Fruit fly (Drosophila melanogaster): ENCODE results near the gene CG14961.

The CG14961 gene

dm6 chr3L:3329763-3330162 is at the start of gene CG14961:
TSS of gene CG14961 (plus strand) at chr3L:3330063.
- TF ChIP-seq Mio (GFP tag; optimal IDR thresholded peaks at IDR 0.05) (no peak), Hnf4 (GFP tag; optimal IDR thresholded peaks at IDR 0.05) (no peak), HLH106 (tag; optimal IDR thresholded peaks at IDR 0.05) (no peak), rgr (GFP tag; optimal IDR thresholded peaks at IDR 0.05) (no peak), Abd-B (GFP tag; optimal IDR thresholded peaks at IDR 0.05) (no peak), Sp1 (GFP tag; optimal IDR thresholded peaks at IDR 0.05) (no peak), tai (GFP tag; optimal IDR thresholded peaks at IDR 0.05) (no peak), lola (GFP tag; optimal IDR thresholded peaks at IDR 0.05) (no peak), GATAd (GFP tag; optimal IDR thresholded peaks at IDR 0.05) (no peak), Vsx2 (GFP tag; optimal IDR thresholded peaks at IDR 0.05; ENCODE audit: partially characterized antibody) (no peak), Rel (GFP tag; optimal IDR thresholded peaks at IDR 0.05) (no peak), Rel (tag; optimal IDR thresholded peaks at IDR 0.05) (no peak), usp (GFP tag; optimal IDR thresholded peaks at IDR 0.05) (no peak), foxo (GFP tag; optimal IDR thresholded peaks at IDR 0.05) (no peak), woc (GFP tag; optimal IDR thresholded peaks at IDR 0.05) (no peak), dsf (GFP tag; optimal IDR thresholded peaks at IDR 0.05; ENCODE audit: borderline replicate concordance) (no peak), ey (GFP tag; optimal IDR thresholded peaks at IDR 0.05) (no peak), sage (GFP tag; optimal IDR thresholded peaks at IDR 0.05) (no peak), sv (GFP tag; optimal IDR thresholded peaks at IDR 0.05) (no peak), brk (GFP tag; optimal IDR thresholded peaks at IDR 0.05) (no peak), Jra (GFP tag; optimal IDR thresholded peaks at IDR 0.05) (no peak)

dm6 chr3L:3283264-3283663 is 46.6 kb upstream of the CG14961 start:
- TF ChIP-seq Hr83 (GFP tag; optimal IDR thresholded peaks at IDR 0.05; ENCODE audit: poor library complexity, severe bottlenecking) (no peak), CG9705 (GFP tag; optimal IDR thresholded peaks at IDR 0.05) (no peak), Hnf4 (GFP tag; optimal IDR thresholded peaks at IDR 0.05) (no peak), woc (GFP tag; optimal IDR thresholded peaks at IDR 0.05) (no peak), lola (GFP tag; optimal IDR thresholded peaks at IDR 0.05) (no peak), psq (GFP tag; optimal IDR thresholded peaks at IDR 0.05) (no peak), fru (GFP tag; optimal IDR thresholded peaks at IDR 0.05) (no peak), dmrt93B (GFP tag; optimal IDR thresholded peaks at IDR 0.05) (no peak), CrebA (GFP tag; optimal IDR thresholded peaks at IDR 0.05; ENCODE audit: borderline replicate concordance) (no peak), jim (GFP tag; optimal IDR thresholded peaks at IDR 0.05) (no peak)

DNA sequence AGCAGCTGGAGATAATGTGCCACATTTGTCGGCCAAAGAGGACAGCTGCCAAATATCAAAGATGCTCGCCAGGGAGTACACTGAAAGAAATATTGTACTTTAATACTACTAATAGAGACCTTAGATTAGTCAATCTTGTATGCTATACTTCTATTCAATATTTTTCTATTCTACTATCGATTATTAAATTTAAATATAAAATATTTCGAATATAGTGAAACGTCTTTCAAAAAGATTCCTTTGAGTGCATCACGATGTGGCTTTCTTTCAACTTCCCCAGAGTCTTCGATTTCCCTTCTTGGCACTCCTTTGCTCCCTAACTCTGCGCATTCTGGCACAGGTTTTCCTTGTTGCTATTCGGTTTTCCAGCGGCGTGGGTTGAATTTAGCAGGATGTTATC is 45.0 kb upstream of the CG14961 start:
- no peak for TF ChIP-seq woc (GFP tag; optimal IDR thresholded peaks at IDR 0.05)
- no peak for TF ChIP-seq Rel (GFP tag; optimal IDR thresholded peaks at IDR 0.05)
- TF ChIP-seq Rel (tag; optimal IDR thresholded peaks at IDR 0.05): no peak
- no peak for TF ChIP-seq usp (GFP tag; optimal IDR thresholded peaks at IDR 0.05)
- TF ChIP-seq rgr (GFP tag; optimal IDR thresholded peaks at IDR 0.05): no peak
- no peak for TF ChIP-seq br (GFP tag; optimal IDR thresholded peaks at IDR 0.05)
- TF ChIP-seq brk (GFP tag; optimal IDR thresholded peaks at IDR 0.05): no peak
- no peak for TF ChIP-seq foxo (GFP tag; optimal IDR thresholded peaks at IDR 0.05)
- no peak for TF ChIP-seq HLH106 (tag; optimal IDR thresholded peaks at IDR 0.05)
- TF ChIP-seq ey (GFP tag; optimal IDR thresholded peaks at IDR 0.05): no peak
- TF ChIP-seq CG32264 (GFP tag; optimal IDR thresholded peaks at IDR 0.05): no peak

- peak; percentile 9 for TF ChIP-seq HLH106 (tag; optimal IDR thresholded peaks at IDR 0.05)
- TF ChIP-seq dsf (GFP tag; optimal IDR thresholded peaks at IDR 0.05; ENCODE audit: borderline replicate concordance): no peak
- peak; percentile 8 for TF ChIP-seq Myc (optimal IDR thresholded peaks at IDR 0.05)
- TF ChIP-seq sage (GFP tag; optimal IDR thresholded peaks at IDR 0.05): no peak
- no peak for TF ChIP-seq jim (GFP tag; optimal IDR thresholded peaks at IDR 0.05)
- peak in 1 of 2 experiments; percentile 4 for TF ChIP-seq foxo (GFP tag; optimal IDR thresholded peaks at IDR 0.05)
- no peak for TF ChIP-seq Sp1 (GFP tag; optimal IDR thresholded peaks at IDR 0.05)
- TF ChIP-seq woc (GFP tag; optimal IDR thresholded peaks at IDR 0.05): no peak
These were observed 41.4 kb upstream of the CG14961 start for dm6 chr3L:3288414-3288813.

DNA sequence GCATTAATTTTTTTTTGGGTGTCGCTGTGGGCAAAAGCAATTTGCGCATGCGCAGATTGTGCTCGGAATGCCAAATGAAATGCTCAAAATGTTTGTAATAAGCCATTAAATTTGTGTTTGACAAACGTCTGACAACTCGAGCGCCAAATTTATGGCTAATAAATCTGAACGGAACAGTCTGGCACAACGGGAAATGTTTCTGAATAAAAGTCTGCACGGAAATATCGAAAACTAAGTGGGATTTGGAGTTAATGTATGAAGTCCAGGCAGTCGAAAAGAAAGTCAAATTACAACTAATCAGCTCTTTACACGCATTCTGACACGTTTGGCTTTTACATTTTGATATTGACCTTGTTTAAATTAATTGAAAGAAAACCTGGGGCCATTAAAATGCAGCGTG is 38.7 kb upstream of the CG14961 start, which contains the start of gene CG12009:
Gene CG12009, plus strand, starts transcription at position 301 of the 400 bp plus-strand sequence.
- TF ChIP-seq usp (GFP tag; optimal IDR thresholded peaks at IDR 0.05) (no peak), Abd-B (GFP tag; optimal IDR thresholded peaks at IDR 0.05) (no peak), ey (GFP tag; optimal IDR thresholded peaks at IDR 0.05) (no peak), rgr (GFP tag; optimal IDR thresholded peaks at IDR 0.05) (no peak)

All from whole organism, wandering third instar larva.